Worm (Caenorhabditis elegans): ENCODE measurements around the gene T07F8.1.

- TF ChIP-seq unc-39 (tag; optimal IDR thresholded peaks at IDR 0.05) (no peak), pha-4 (tag; optimal IDR thresholded peaks at IDR 0.05) (no peak)
Measured at ce11 chrII:7116350-7116749, 31.8 kb upstream of the T07F8.1 start, which contains the start of gene spon-1.

All from whole organism, mixed stage, embryonic.